Worm (Caenorhabditis elegans): Measurements from ENCODE around the gene W09G12.9.

The W09G12.9 gene

ce11 chrIV:1251242-1251911, 35.0 kb downstream of the W09G12.9 start, which contains the start of the genes clec-166 and F38A1.6:
Gene clec-166 (minus strand): TSS chrIV:1251342.
Gene F38A1.6 (plus strand): TSS chrIV:1251861.
- no peak for TF ChIP-seq tbx-11 (GFP tag; IDR thresholded peaks at IDR 0.05)
- no peak for TF ChIP-seq ceh-36 (tag; optimal IDR thresholded peaks at IDR 0.05)
- no peak for TF ChIP-seq ets-7 (tag; optimal IDR thresholded peaks at IDR 0.05)
- TF ChIP-seq F13C5.2 (tag; optimal IDR thresholded peaks at IDR 0.05), result no peak
- TF ChIP-seq tra-4 (tag; optimal IDR thresholded peaks at IDR 0.05), result no peak
- no peak for TF ChIP-seq ceh-13 (GFP tag; optimal IDR thresholded peaks at IDR 0.05)
- TF ChIP-seq hnd-1 (tag; optimal IDR thresholded peaks at IDR 0.05), result no peak
- no peak for TF ChIP-seq tbx-37 (GFP tag; conservative IDR thresholded peaks at IDR 0.05)
- TF ChIP-seq pes-1 (GFP tag; IDR thresholded peaks at IDR 0.05), result no peak
- TF ChIP-seq flt-1 (GFP tag; IDR thresholded peaks at IDR 0.05), result no peak
- no peak for TF ChIP-seq ama-1 (optimal IDR thresholded peaks at IDR 0.05)
- no peak for TF ChIP-seq sea-1 (GFP tag; conservative IDR thresholded peaks at IDR 0.05)
- TF ChIP-seq aly-1 (tag; optimal IDR thresholded peaks at IDR 0.05), result no peak

ce11 chrIV:1255632-1256031, 39.2 kb downstream of the W09G12.9 start, which contains the start of gene clec-167:
Gene clec-167 (minus strand): TSS chrIV:1255732.
- TF ChIP-seq hnd-1 (tag; optimal IDR thresholded peaks at IDR 0.05) (no peak), sea-1 (GFP tag; conservative IDR thresholded peaks at IDR 0.05) (no peak), tbx-37 (GFP tag; conservative IDR thresholded peaks at IDR 0.05) (no peak), tra-4 (tag; optimal IDR thresholded peaks at IDR 0.05) (no peak), ama-1 (optimal IDR thresholded peaks at IDR 0.05) (no peak), ceh-13 (GFP tag; optimal IDR thresholded peaks at IDR 0.05) (no peak), tbx-11 (GFP tag; IDR thresholded peaks at IDR 0.05) (no peak), hmg-4 (GFP tag; optimal IDR thresholded peaks at IDR 0.05) (no peak), hmbx-1 (tag; optimal IDR thresholded peaks at IDR 0.05) (no peak), ets-7 (tag; optimal IDR thresholded peaks at IDR 0.05) (no peak), F13C5.2 (tag; optimal IDR thresholded peaks at IDR 0.05) (no peak)

- TF ChIP-seq ceh-36 (tag; optimal IDR thresholded peaks at IDR 0.05), result no peak
- no peak for TF ChIP-seq pes-1 (GFP tag; IDR thresholded peaks at IDR 0.05)
- TF ChIP-seq hmg-4 (GFP tag; optimal IDR thresholded peaks at IDR 0.05), result no peak
- no peak for TF ChIP-seq hnd-1 (tag; optimal IDR thresholded peaks at IDR 0.05)
- no peak for TF ChIP-seq hmbx-1 (tag; optimal IDR thresholded peaks at IDR 0.05)
- no peak for TF ChIP-seq ets-7 (tag; optimal IDR thresholded peaks at IDR 0.05)
- no peak for TF ChIP-seq tbx-37 (GFP tag; conservative IDR thresholded peaks at IDR 0.05)
- TF ChIP-seq B0310.2 (tag; optimal IDR thresholded peaks at IDR 0.05), result no peak
Observed at ce11 chrIV:1256723-1257122, 40.3 kb downstream of the W09G12.9 start, which contains the start of gene clec-168. Gene clec-168 (plus strand): TSS chrIV:1256969.

ce11 chrIV:1260474-1260873, 44.1 kb downstream of the W09G12.9 start:
- TF ChIP-seq ama-1 (optimal IDR thresholded peaks at IDR 0.05) (no peak), pes-1 (GFP tag; IDR thresholded peaks at IDR 0.05) (no peak), sea-1 (GFP tag; conservative IDR thresholded peaks at IDR 0.05) (no peak), flt-1 (GFP tag; IDR thresholded peaks at IDR 0.05) (no peak), aly-1 (tag; optimal IDR thresholded peaks at IDR 0.05) (no peak), hmg-4 (GFP tag; optimal IDR thresholded peaks at IDR 0.05) (no peak), hnd-1 (tag; optimal IDR thresholded peaks at IDR 0.05) (no peak), B0310.2 (tag; optimal IDR thresholded peaks at IDR 0.05) (no peak), scrt-1 (GFP tag; IDR thresholded peaks at IDR 0.05) (no peak), ceh-36 (tag; optimal IDR thresholded peaks at IDR 0.05) (no peak), F13C5.2 (tag; optimal IDR thresholded peaks at IDR 0.05) (no peak), tra-4 (tag; optimal IDR thresholded peaks at IDR 0.05) (no peak)

ce11 chrIV:1261024-1261423, 44.6 kb downstream of the W09G12.9 start, which contains the start of gene clec-169:
Gene clec-169 (plus strand): TSS chrIV:1261324.
- no peak for TF ChIP-seq aly-1 (tag; optimal IDR thresholded peaks at IDR 0.05)
- no peak for TF ChIP-seq ceh-36 (tag; optimal IDR thresholded peaks at IDR 0.05)
- no peak for TF ChIP-seq tbx-37 (GFP tag; conservative IDR thresholded peaks at IDR 0.05)
- no peak for TF ChIP-seq flt-1 (GFP tag; IDR thresholded peaks at IDR 0.05)
- no peak for TF ChIP-seq B0310.2 (tag; optimal IDR thresholded peaks at IDR 0.05)
- TF ChIP-seq ceh-13 (GFP tag; optimal IDR thresholded peaks at IDR 0.05), result no peak
- TF ChIP-seq hmg-4 (GFP tag; optimal IDR thresholded peaks at IDR 0.05), result no peak
- no peak for TF ChIP-seq tra-4 (tag; optimal IDR thresholded peaks at IDR 0.05)
- no peak for TF ChIP-seq tbx-11 (GFP tag; IDR thresholded peaks at IDR 0.05)
- no peak for TF ChIP-seq pes-1 (GFP tag; IDR thresholded peaks at IDR 0.05)
- no peak for TF ChIP-seq hnd-1 (tag; optimal IDR thresholded peaks at IDR 0.05)
- TF ChIP-seq ets-7 (tag; optimal IDR thresholded peaks at IDR 0.05), result no peak
- TF ChIP-seq F13C5.2 (tag; optimal IDR thresholded peaks at IDR 0.05), result no peak

ce11 chrIV:1261930-1262329, 45.5 kb downstream of the W09G12.9 start:
- TF ChIP-seq hmbx-1 (tag; optimal IDR thresholded peaks at IDR 0.05), result no peak
- TF ChIP-seq scrt-1 (GFP tag; IDR thresholded peaks at IDR 0.05), result no peak
- no peak for TF ChIP-seq ceh-13 (GFP tag; optimal IDR thresholded peaks at IDR 0.05)
- TF ChIP-seq ets-7 (tag; optimal IDR thresholded peaks at IDR 0.05), result no peak
- TF ChIP-seq B0310.2 (tag; optimal IDR thresholded peaks at IDR 0.05), result no peak
- no peak for TF ChIP-seq ceh-36 (tag; optimal IDR thresholded peaks at IDR 0.05)
- no peak for TF ChIP-seq hmg-4 (GFP tag; optimal IDR thresholded peaks at IDR 0.05)
- TF ChIP-seq hnd-1 (tag; optimal IDR thresholded peaks at IDR 0.05), result no peak
- TF ChIP-seq tra-4 (tag; optimal IDR thresholded peaks at IDR 0.05), result no peak
- no peak for TF ChIP-seq aly-1 (tag; optimal IDR thresholded peaks at IDR 0.05)
- TF ChIP-seq tbx-37 (GFP tag; conservative IDR thresholded peaks at IDR 0.05), result no peak
- no peak for TF ChIP-seq sea-1 (GFP tag; conservative IDR thresholded peaks at IDR 0.05)
- no peak for TF ChIP-seq pes-1 (GFP tag; IDR thresholded peaks at IDR 0.05)
- TF ChIP-seq F13C5.2 (tag; optimal IDR thresholded peaks at IDR 0.05), result no peak

ce11 chrIV:1264928-1265327, 48.5 kb downstream of the W09G12.9 start, which contains the start of gene F38A1.13:
Gene F38A1.13 (plus strand): TSS chrIV:1265228.
- TF ChIP-seq F13C5.2 (tag; optimal IDR thresholded peaks at IDR 0.05) (no peak), ets-7 (tag; optimal IDR thresholded peaks at IDR 0.05) (no peak), ceh-13 (GFP tag; optimal IDR thresholded peaks at IDR 0.05) (no peak), ceh-36 (tag; optimal IDR thresholded peaks at IDR 0.05) (no peak), aly-1 (tag; optimal IDR thresholded peaks at IDR 0.05) (no peak), sea-1 (GFP tag; conservative IDR thresholded peaks at IDR 0.05) (no peak), flt-1 (GFP tag; IDR thresholded peaks at IDR 0.05) (no peak), tbx-37 (GFP tag; conservative IDR thresholded peaks at IDR 0.05) (no peak), scrt-1 (GFP tag; IDR thresholded peaks at IDR 0.05) (no peak), B0310.2 (tag; optimal IDR thresholded peaks at IDR 0.05) (no peak)

Data from whole organism, early embryonic.